Fruit fly (Drosophila melanogaster) whole organism, embryonic: Measurements from ENCODE around the gene Ilp4.
A peak's percentile ranks its signal among the peaks of the same experiment; 100 is the strongest.

Experiments used
- Adf1 ChIP-seq: fragments of 200-800 bp; sonication (Bioruptor generic); IDR thresholded peaks from 2 replicates; pipeline ENCODE4 v1.3.6; 2022; ENCODE audit warnings: missing biosample characterization, missing genetic modification characterization
- CG10267 ChIP-seq: fragments of 200-800 bp; sonication (Bioruptor generic); optimal IDR thresholded peaks from 2 replicates; lab custom pipeline; 2018; ENCODE audit warnings: missing biosample characterization, mild to moderate bottlenecking, missing genetic modification characterization, moderate library complexity
- CG12391 ChIP-seq: fragments of 200-800 bp; sonication (Bioruptor generic); optimal IDR thresholded peaks from 3 replicates; lab custom pipeline; 2018; ENCODE audit warnings: missing biosample characterization, mild to moderate bottlenecking, missing genetic modification characterization, moderate library complexity
- CG12744 ChIP-seq: fragments of 200-800 bp; sonication (Bioruptor generic); optimal IDR thresholded peaks from 2 replicates; lab custom pipeline; 2016; ENCODE audit warnings: missing biosample characterization, missing genetic modification characterization
- CG12942 ChIP-seq: fragments of 200-800 bp; sonication (Bioruptor generic); optimal IDR thresholded peaks from 3 replicates; lab custom pipeline; 2016; ENCODE audit warnings: missing biosample characterization, missing genetic modification characterization
- CG13123 ChIP-seq: fragments of 200-800 bp; sonication (Bioruptor generic); optimal IDR thresholded peaks from 2 replicates; lab custom pipeline; 2016; ENCODE audit warnings: missing biosample characterization, missing genetic modification characterization
- CG13775 ChIP-seq: fragments of 200-800 bp; sonication (Bioruptor generic); optimal IDR thresholded peaks from 3 replicates; lab custom pipeline; 2017; ENCODE audit warnings: missing biosample characterization, mild to moderate bottlenecking, missing genetic modification characterization
- CG15073 ChIP-seq: fragments of 200-800 bp; sonication (Bioruptor generic); optimal IDR thresholded peaks from 2 replicates; lab custom pipeline; 2016; ENCODE audit warnings: missing biosample characterization, missing genetic modification characterization
- CG15514 ChIP-seq: fragments of 200-800 bp; sonication (Bioruptor generic); optimal IDR thresholded peaks from 3 replicates; lab custom pipeline; 2017; ENCODE audit warnings: missing biosample characterization, missing genetic modification characterization, mild to moderate bottlenecking, moderate library complexity, missing genetic modification reagents
- CG1603 ChIP-seq: fragments of 200-800 bp; sonication (Bioruptor generic); optimal IDR thresholded peaks from 2 replicates; lab custom pipeline; 2019; ENCODE audit warnings: missing biosample characterization, mild to moderate bottlenecking, missing genetic modification characterization, moderate library complexity
- CG17186 ChIP-seq: fragments of 200-800 bp; sonication (Bioruptor generic); optimal IDR thresholded peaks from 3 replicates; lab custom pipeline; 2017; ENCODE audit warnings: missing biosample characterization, missing genetic modification reagents, missing genetic modification characterization
- CG2116 ChIP-seq: fragments of 200-800 bp; sonication (Bioruptor generic); optimal IDR thresholded peaks from 3 replicates; lab custom pipeline; 2018; ENCODE audit warnings: missing biosample characterization, mild to moderate bottlenecking, missing genetic modification characterization
- CG2875 ChIP-seq: fragments of 200-800 bp; sonication (Bioruptor generic); optimal IDR thresholded peaks from 2 replicates; lab custom pipeline; 2017; ENCODE audit warnings: missing biosample characterization, mild to moderate bottlenecking, missing genetic modification characterization, missing genetic modification reagents
- CG30403 ChIP-seq: fragments of 200-800 bp; sonication (Bioruptor generic); optimal IDR thresholded peaks from 3 replicates; lab custom pipeline; 2016; ENCODE audit warnings: missing biosample characterization, missing genetic modification characterization
- CG3163 ChIP-seq: fragments of 200-800 bp; sonication (Bioruptor generic); optimal IDR thresholded peaks from 3 replicates; lab custom pipeline; 2016; ENCODE audit warnings: missing biosample characterization, missing genetic modification characterization
- CG33213 ChIP-seq: fragments of 200-800 bp; sonication (Bioruptor generic); optimal IDR thresholded peaks from 3 replicates; lab custom pipeline; 2016; ENCODE audit warnings: missing biosample characterization, missing genetic modification characterization
- CG3407 ChIP-seq: fragments of 200-800 bp; sonication (Bioruptor generic); optimal IDR thresholded peaks from 2 replicates; lab custom pipeline; 2018; ENCODE audit warnings: missing biosample characterization, mild to moderate bottlenecking, missing genetic modification characterization
- CG4328 ChIP-seq: fragments of 200-800 bp; sonication (Bioruptor generic); optimal IDR thresholded peaks from 3 replicates; lab custom pipeline; 2017; ENCODE audit warnings: missing biosample characterization, missing genetic modification reagents, missing genetic modification characterization
- CG4707 ChIP-seq: fragments of 200-800 bp; sonication (Bioruptor generic); optimal IDR thresholded peaks from 2 replicates; lab custom pipeline; 2018; ENCODE audit warnings: missing biosample characterization, mild to moderate bottlenecking, missing genetic modification characterization, moderate library complexity
- CG4730 ChIP-seq: fragments of 200-800 bp; sonication (Bioruptor generic); IDR thresholded peaks from 2 replicates; pipeline ENCODE4 v1.3.6; 2022; ENCODE audit warnings: missing biosample characterization, missing genetic modification characterization
- CG9797 ChIP-seq: fragments of 200-800 bp; sonication (Bioruptor generic); optimal IDR thresholded peaks from 3 replicates; lab custom pipeline; 2018; ENCODE audit warnings: missing biosample characterization, mild to moderate bottlenecking, missing genetic modification characterization
- CG9817 ChIP-seq: fragments of 200-800 bp; sonication (Bioruptor generic); optimal IDR thresholded peaks from 2 replicates; lab custom pipeline; 2018; ENCODE audit warnings: missing biosample characterization, mild to moderate bottlenecking, missing genetic modification characterization, moderate library complexity
- D ChIP-seq, 2 experiments: fragments of 200-800 bp in 1 of 2; fragments of >200 bp in 1 of 2; sonication (Bioruptor generic) in 1 of 2; optimal IDR thresholded peaks; 2 replicates in 1 of 2; 3 replicates in 1 of 2; lab custom pipeline; 2017; ENCODE audit warnings: mild to moderate bottlenecking in 1 of 2, missing biosample characterization in 1 of 2, missing genetic modification characterization in 1 of 2, missing genetic modification reagents in 1 of 2
- Dad ChIP-seq: fragments of 200-800 bp; sonication (Bioruptor generic); optimal IDR thresholded peaks from 3 replicates; lab custom pipeline; 2016; ENCODE audit warnings: missing biosample characterization, missing genetic modification characterization
- Dbx ChIP-seq: fragments of 200-800 bp; sonication (Bioruptor generic); IDR thresholded peaks from 3 replicates; pipeline ENCODE4 v1.3.6; 2022; ENCODE audit warnings: missing biosample characterization, missing genetic modification characterization
- Doc3 ChIP-seq: fragments of 200-800 bp; sonication (Bioruptor generic); IDR thresholded peaks from 3 replicates; pipeline ENCODE4 v1.3.6; 2022; ENCODE audit warnings: missing biosample characterization, missing genetic modification characterization; ENCODE audit not compliant: partially characterized antibody
- HLH54F ChIP-seq: fragments of 200-800 bp; sonication (Bioruptor generic); optimal IDR thresholded peaks from 3 replicates; lab custom pipeline; 2016; ENCODE audit warnings: missing biosample characterization, missing genetic modification characterization
- HmgD ChIP-seq: fragments of 200-800 bp; sonication (Bioruptor generic); optimal IDR thresholded peaks from 3 replicates; lab custom pipeline; 2016; ENCODE audit warnings: missing biosample characterization, missing genetic modification characterization
- Hr39 ChIP-seq: fragments of >200 bp; optimal IDR thresholded peaks from 2 replicates; lab custom pipeline; 2017
- Jarid2 ChIP-seq: fragments of 200-800 bp; sonication (Bioruptor generic); optimal IDR thresholded peaks from 3 replicates; lab custom pipeline; 2017; ENCODE audit warnings: mild to moderate bottlenecking, missing biosample characterization, missing genetic modification reagents, missing genetic modification characterization
- MTF-1 ChIP-seq: fragments of 200-800 bp; sonication (Bioruptor generic); optimal IDR thresholded peaks from 2 replicates; lab custom pipeline; 2018; ENCODE audit warnings: missing biosample characterization, mild to moderate bottlenecking, missing genetic modification characterization, borderline replicate concordance
- Myb ChIP-seq: fragments of 200-800 bp; sonication (Bioruptor generic); optimal IDR thresholded peaks from 2 replicates; lab custom pipeline; 2016; ENCODE audit warnings: missing biosample characterization, missing genetic modification characterization
- Rfx ChIP-seq: fragments of 200-800 bp; sonication (Bioruptor generic); IDR thresholded peaks from 2 replicates; pipeline ENCODE4 v1.3.6; 2022; ENCODE audit warnings: missing biosample characterization, missing genetic modification characterization
- Side ChIP-seq: fragments of 200-800 bp; sonication (Bioruptor generic); optimal IDR thresholded peaks from 2 replicates; lab custom pipeline; 2016; ENCODE audit warnings: missing biosample characterization, missing genetic modification characterization
- bab2 ChIP-seq: fragments of 200-800 bp; sonication (Bioruptor generic); optimal IDR thresholded peaks from 2 replicates; lab custom pipeline; 2016; ENCODE audit warnings: missing biosample characterization, missing genetic modification characterization
- ci ChIP-seq: fragments of 200-800 bp; sonication (Bioruptor generic); IDR thresholded peaks from 3 replicates; pipeline ENCODE4 v1.3.6; 2022; ENCODE audit warnings: missing biosample characterization, missing genetic modification characterization
- cwo ChIP-seq: fragments of 200-800 bp; sonication (Bioruptor generic); optimal IDR thresholded peaks from 3 replicates; lab custom pipeline; 2017; ENCODE audit warnings: missing biosample characterization, missing genetic modification characterization, mild to moderate bottlenecking, moderate library complexity, missing genetic modification reagents
- esg ChIP-seq: fragments of 200-800 bp; sonication (Bioruptor generic); conservative IDR thresholded peaks from 2 replicates; pipeline ENCODE4 v1.3.6; 2022; ENCODE audit warnings: missing biosample characterization, missing genetic modification characterization
- kay ChIP-seq: fragments of 200-800 bp; sonication (Bioruptor generic); optimal IDR thresholded peaks from 2 replicates; lab custom pipeline; 2016; ENCODE audit warnings: missing biosample characterization, missing genetic modification characterization
- lilli ChIP-seq: fragments of 200-800 bp; sonication (Bioruptor generic); optimal IDR thresholded peaks from 3 replicates; lab custom pipeline; 2016; ENCODE audit warnings: missing biosample characterization, missing genetic modification characterization
- lola ChIP-seq, 3 experiments: fragments of >200 bp in 2 of 3; fragments of 200-800 bp in 1 of 3; sonication (Bioruptor generic) in 1 of 3; optimal IDR thresholded peaks; 2 replicates each; lab custom pipeline; 2017 to 2019; ENCODE audit warnings: missing biosample characterization in 3 of 3, missing genetic modification characterization in 3 of 3, mild to moderate bottlenecking in 1 of 3, moderate library complexity in 1 of 3
- oc ChIP-seq: fragments of 200-800 bp; sonication (Bioruptor generic); optimal IDR thresholded peaks from 2 replicates; lab custom pipeline; 2018; ENCODE audit warnings: missing biosample characterization, mild to moderate bottlenecking, missing genetic modification characterization, moderate library complexity
- otp ChIP-seq: fragments of 200-800 bp; sonication (Bioruptor generic); IDR thresholded peaks from 3 replicates; pipeline ENCODE4, ENCODE4 v1.3.6; 2022; ENCODE audit warnings: missing biosample characterization, missing genetic modification characterization
- peb ChIP-seq: fragments of 200-800 bp; sonication (Bioruptor generic); IDR thresholded peaks from 2 replicates; pipeline ENCODE4 v1.3.6; 2022; ENCODE audit warnings: missing biosample characterization, missing genetic modification characterization
- phol ChIP-seq: fragments of 200-800 bp; sonication (Bioruptor generic); optimal IDR thresholded peaks from 3 replicates; lab custom pipeline; 2018; ENCODE audit warnings: missing biosample characterization, mild to moderate bottlenecking, missing genetic modification characterization, moderate library complexity
- psq ChIP-seq: fragments of 200-800 bp; sonication (Bioruptor generic); optimal IDR thresholded peaks from 2 replicates; lab custom pipeline; 2017; ENCODE audit warnings: missing biosample characterization, missing genetic modification characterization
- rib ChIP-seq: fragments of 200-800 bp; sonication (Bioruptor generic); IDR thresholded peaks from 2 replicates; pipeline ENCODE4 v1.3.6; 2022; ENCODE audit warnings: missing biosample characterization, missing genetic modification characterization
- sna ChIP-seq: fragments of 200-800 bp; sonication (Bioruptor generic); IDR thresholded peaks from 2 replicates; pipeline ENCODE4 v1.3.6; 2022; ENCODE audit warnings: missing biosample characterization, missing genetic modification characterization; ENCODE audit not compliant: partially characterized antibody
- tap ChIP-seq: fragments of 200-800 bp; optimal IDR thresholded peaks from 3 replicates; lab custom pipeline; 2019; ENCODE audit warnings: missing biosample characterization, mild to moderate bottlenecking, missing genetic modification characterization, moderate library complexity
- unc-4 ChIP-seq: fragments of 200-800 bp; sonication (Bioruptor generic); IDR thresholded peaks from 2 replicates; pipeline ENCODE4 v1.3.6; 2022; ENCODE audit warnings: missing biosample characterization, missing genetic modification characterization; ENCODE audit not compliant: partially characterized antibody

The Ilp4 gene

DNA sequence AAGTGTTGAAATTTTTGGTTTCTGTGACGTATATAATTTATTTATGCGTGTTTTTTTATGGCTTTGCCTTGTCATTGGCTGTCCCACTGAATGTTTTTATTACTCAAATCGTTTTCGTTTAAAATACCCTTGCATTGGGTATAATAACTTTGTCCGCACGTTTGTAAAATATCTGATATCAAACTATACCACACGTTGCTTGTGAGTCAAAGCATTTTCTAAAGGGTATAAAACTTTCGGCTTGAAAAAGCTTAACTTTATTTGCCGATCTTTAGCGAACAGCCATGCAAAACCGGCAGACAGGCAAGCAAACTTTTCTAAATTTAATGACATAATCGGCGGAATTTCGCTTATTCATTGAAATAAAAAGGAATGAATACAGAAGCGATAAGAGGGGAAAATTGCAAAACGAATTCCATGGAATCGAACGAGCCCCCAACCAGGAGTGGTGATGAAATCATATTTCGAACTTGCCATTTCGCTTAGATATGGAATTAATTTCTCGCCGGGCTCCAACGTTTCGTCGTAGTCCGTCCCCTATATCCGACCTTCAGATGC, 43.4 kb upstream of the Ilp4 start (continued):
- TF ChIP-seq CG13775 (GFP tag; lab: Kevin White, UChicago) (no peak), CG4707 (GFP tag; lab: Kevin White, UChicago) (no peak), CG9797 (GFP tag; lab: Kevin White, UChicago) (no peak), Myb (no peak), CG3163 (GFP tag; lab: Kevin White, UChicago) (no peak), CG17186 (GFP tag; lab: Kevin White, UChicago) (no peak), CG1603 (tag; lab: Kevin White, UChicago) (no peak), CG4328 (peak; percentile 29), CG2875 (GFP tag; lab: Kevin White, UChicago) (no peak), Dad (no peak), CG30403 (GFP tag; lab: Kevin White, UChicago) (peak; percentile 46), oc (tag; lab: Kevin White, UChicago) (no peak), CG9817 (peak; percentile 55), MTF-1 (GFP tag; lab: Kevin White, UChicago) (no peak), Dbx (GFP tag; lab: Robert Waterston, UW) (peak; percentile 66; the same call in 2 of the 3 replicates), CG10267 (tag; lab: Kevin White, UChicago) (no peak), HLH54F (peak; percentile 38), CG12942 (GFP tag; lab: Kevin White, UChicago) (peak; percentile 8), bab2 (GFP tag; lab: Kevin White, UChicago) (peak; percentile 54), CG3407 (no peak), D (optimal IDR thresholded peaks at IDR 0.05; lab: Kevin White, UChicago) (no peak), D (GFP tag; optimal IDR thresholded peaks at IDR 0.05; lab: Kevin White, UChicago) (no peak), Side (GFP tag; lab: Kevin White, UChicago) (no peak), Hr39 (lab: Kevin White, UChicago) (no peak), otp (GFP tag; lab: Robert Waterston, UW) (peak; percentile 21; the same call in 1 of the 3 replicates), esg (0 out of 2 replicates have a peak, but pooled peaks have one; percentile 28), CG12391 (tag; lab: Kevin White, UChicago) (peak; percentile 19), kay (GFP tag; lab: Kevin White, UChicago) (peak; percentile 15), ci (GFP tag; lab: Robert Waterston, UW) (peak; percentile 38; the same call in 1 of the 3 replicates), tap (tag; lab: Kevin White, UChicago) (peak; percentile 57), CG15514 (GFP tag; lab: Kevin White, UChicago) (peak; percentile 49), phol (tag; lab: Kevin White, UChicago) (peak; percentile 27), CG2116 (GFP tag; lab: Kevin White, UChicago) (no peak), sna (no peak), CG33213 (GFP tag; lab: Kevin White, UChicago) (no peak), CG15073 (GFP tag; lab: Kevin White, UChicago) (no peak), lilli (GFP tag; lab: Kevin White, UChicago) (peak; percentile 76), Rfx (GFP tag; lab: Robert Waterston, UW) (peak; percentile 84), Jarid2 (GFP tag; lab: Kevin White, UChicago) (no peak), Doc3 (GFP tag; lab: Robert Waterston, UW) (no peak), rib (GFP tag; lab: Robert Waterston, UW) (peak; percentile 81), psq (no peak), Adf1 (GFP tag; lab: Robert Waterston, UW) (no peak), peb (GFP tag; lab: Robert Waterston, UW) (no peak), HmgD (GFP tag; lab: Kevin White, UChicago) (no peak), CG13123 (GFP tag; lab: Kevin White, UChicago) (no peak), CG4730 (GFP tag; lab: Robert Waterston, UW) (no peak), unc-4 (GFP tag; lab: Robert Waterston, UW) (no peak), lola (GFP tag; optimal IDR thresholded peaks at IDR 0.05; lab: Kevin White, UChicago) (no peak), cwo (GFP tag; lab: Kevin White, UChicago) (peak; percentile 55), CG12744 (no peak)
